Fruit fly (Drosophila melanogaster) whole organism, embryonic: ENCODE data around the gene BRWD3.
A peak's percentile ranks its signal among the peaks of the same experiment; 100 is the strongest.

ENCODE experiments used
- ATbp ChIP-seq: fragments of 200-800 bp; sonication (Bioruptor generic); optimal IDR thresholded peaks from 2 replicates; lab custom pipeline; 2017; ENCODE audit warnings: missing biosample characterization, mild to moderate bottlenecking, missing genetic modification characterization, missing genetic modification reagents
- Abd-B ChIP-seq: fragments of 200-800 bp; sonication (Bioruptor generic); optimal IDR thresholded peaks from 2 replicates; lab custom pipeline; 2018; ENCODE audit warnings: missing biosample characterization, mild to moderate bottlenecking, missing genetic modification characterization, moderate library complexity
- Awh ChIP-seq: fragments of 200-800 bp; sonication (Bioruptor generic); IDR thresholded peaks from 2 replicates; pipeline ENCODE4, ENCODE4 v1.3.6; 2022; ENCODE audit warnings: missing biosample characterization, missing genetic modification characterization
- Bdp1 ChIP-seq: fragments of 200-800 bp; sonication (Bioruptor generic); optimal IDR thresholded peaks from 3 replicates; lab custom pipeline; 2016; ENCODE audit warnings: missing biosample characterization, missing genetic modification characterization
- Bteb2 ChIP-seq: fragments of 200-800 bp; sonication (Bioruptor generic); optimal IDR thresholded peaks from 2 replicates; lab custom pipeline; 2016; ENCODE audit warnings: missing biosample characterization, missing genetic modification characterization
- CG10366 ChIP-seq: fragments of 200-800 bp; sonication (Bioruptor generic); IDR thresholded peaks from 2 replicates; pipeline ENCODE4 v1.3.6; 2022; ENCODE audit warnings: missing biosample characterization, missing genetic modification characterization
- CG10979 ChIP-seq: fragments of 200-800 bp; sonication (Bioruptor generic); optimal IDR thresholded peaks from 2 replicates; lab custom pipeline; 2018; ENCODE audit warnings: missing biosample characterization, mild to moderate bottlenecking, missing genetic modification characterization, moderate library complexity
- CG13424 ChIP-seq: fragments of 200-800 bp; sonication (Bioruptor generic); optimal IDR thresholded peaks from 2 replicates; lab custom pipeline; 2019; ENCODE audit warnings: missing biosample characterization, mild to moderate bottlenecking, missing genetic modification characterization, moderate library complexity
- CG15696 ChIP-seq: fragments of 200-800 bp; sonication (Bioruptor generic); optimal IDR thresholded peaks from 2 replicates; lab custom pipeline; 2019; ENCODE audit warnings: missing biosample characterization, mild to moderate bottlenecking, missing genetic modification characterization, moderate library complexity
- CG17359 ChIP-seq: fragments of 200-800 bp; sonication (Bioruptor generic); optimal IDR thresholded peaks from 3 replicates; lab custom pipeline; 2018; ENCODE audit warnings: missing biosample characterization, mild to moderate bottlenecking, missing genetic modification characterization, moderate library complexity
- CG17361 ChIP-seq: fragments of 200-800 bp; sonication (Bioruptor generic); IDR thresholded peaks from 3 replicates; pipeline ENCODE4 v1.3.6; 2022; ENCODE audit warnings: missing biosample characterization, missing genetic modification characterization
- CG2678 ChIP-seq: fragments of 200-800 bp; sonication (Bioruptor generic); optimal IDR thresholded peaks from 3 replicates; lab custom pipeline; 2019; ENCODE audit warnings: missing biosample characterization, mild to moderate bottlenecking, missing genetic modification characterization, moderate library complexity
- CG2875 ChIP-seq: fragments of 200-800 bp; sonication (Bioruptor generic); optimal IDR thresholded peaks from 2 replicates; lab custom pipeline; 2017; ENCODE audit warnings: missing biosample characterization, mild to moderate bottlenecking, missing genetic modification characterization, missing genetic modification reagents
- CG31224 ChIP-seq: fragments of 200-800 bp; sonication (Bioruptor generic); IDR thresholded peaks from 2 replicates; pipeline ENCODE4 v1.3.6; 2022; ENCODE audit warnings: missing biosample characterization, missing genetic modification characterization
- CG31365 ChIP-seq: fragments of 200-800 bp; sonication (Bioruptor generic); optimal IDR thresholded peaks from 2 replicates; lab custom pipeline; 2018; ENCODE audit warnings: missing biosample characterization, mild to moderate bottlenecking, missing genetic modification characterization
- CG4328 ChIP-seq: fragments of 200-800 bp; sonication (Bioruptor generic); optimal IDR thresholded peaks from 3 replicates; lab custom pipeline; 2017; ENCODE audit warnings: missing biosample characterization, missing genetic modification reagents, missing genetic modification characterization
- CG5953 ChIP-seq: fragments of 200-800 bp; sonication (Bioruptor generic); IDR thresholded peaks from 2 replicates; pipeline ENCODE4 v1.3.6; 2022; ENCODE audit warnings: missing biosample characterization, missing genetic modification characterization
- CG7271 ChIP-seq: fragments of 200-800 bp; sonication (Bioruptor generic); optimal IDR thresholded peaks from 2 replicates; lab custom pipeline; 2018; ENCODE audit warnings: missing biosample characterization, mild to moderate bottlenecking, missing genetic modification characterization, moderate library complexity
- CG8089 ChIP-seq: fragments of 200-800 bp; sonication (Bioruptor generic); optimal IDR thresholded peaks from 3 replicates; lab custom pipeline; 2016; ENCODE audit warnings: missing biosample characterization, missing genetic modification characterization
- CG9215 ChIP-seq: fragments of 200-800 bp; sonication (Bioruptor generic); IDR thresholded peaks from 2 replicates; pipeline ENCODE4 v1.3.6; 2022; ENCODE audit warnings: missing biosample characterization, missing genetic modification characterization
- CG9797 ChIP-seq: fragments of 200-800 bp; sonication (Bioruptor generic); optimal IDR thresholded peaks from 3 replicates; lab custom pipeline; 2018; ENCODE audit warnings: missing biosample characterization, mild to moderate bottlenecking, missing genetic modification characterization
- D19A ChIP-seq: fragments of 200-800 bp; optimal IDR thresholded peaks from 3 replicates; lab custom pipeline; 2019; ENCODE audit warnings: missing biosample characterization, mild to moderate bottlenecking, missing genetic modification characterization, moderate library complexity
- Deaf1 ChIP-seq: fragments of 200-800 bp; optimal IDR thresholded peaks from 3 replicates; lab custom pipeline; 2019; ENCODE audit warnings: missing biosample characterization, mild to moderate bottlenecking, missing genetic modification characterization, moderate library complexity
- Ets65A ChIP-seq: fragments of 200-800 bp; sonication (Bioruptor generic); peaks from one replicate; lab custom pipeline; 2016; ENCODE audit warnings: missing biosample characterization, missing genetic modification characterization
- Fer1 ChIP-seq: fragments of 200-800 bp; sonication (Bioruptor generic); optimal IDR thresholded peaks from 2 replicates; lab custom pipeline; 2017; ENCODE audit warnings: missing biosample characterization, mild to moderate bottlenecking, missing genetic modification characterization
- HLHmδ ChIP-seq: fragments of 200-800 bp; sonication (Bioruptor generic); optimal IDR thresholded peaks from 2 replicates; lab custom pipeline; 2018; ENCODE audit warnings: missing biosample characterization, mild to moderate bottlenecking, missing genetic modification characterization, moderate library complexity
- Lhr ChIP-seq: fragments of 200-800 bp; sonication (Bioruptor generic); optimal IDR thresholded peaks from 3 replicates; lab custom pipeline; 2017; ENCODE audit warnings: mild to moderate bottlenecking, missing biosample characterization, missing genetic modification reagents, missing genetic modification characterization
- Lim3 ChIP-seq: fragments of 200-800 bp; sonication (Bioruptor generic); IDR thresholded peaks from 2 replicates; pipeline ENCODE4 v1.3.6; 2022; ENCODE audit warnings: missing biosample characterization, missing genetic modification characterization
- NK7.1 ChIP-seq: fragments of 200-800 bp; sonication (Bioruptor generic); optimal IDR thresholded peaks from 3 replicates; lab custom pipeline; 2016; ENCODE audit warnings: missing biosample characterization, missing genetic modification characterization
- PHDP ChIP-seq: fragments of 200-800 bp; sonication (Bioruptor generic); optimal IDR thresholded peaks from 3 replicates; lab custom pipeline; 2018; ENCODE audit warnings: missing biosample characterization, mild to moderate bottlenecking, missing genetic modification characterization, moderate library complexity
- Sox100B ChIP-seq: fragments of 200-800 bp; sonication (Bioruptor generic); optimal IDR thresholded peaks from 3 replicates; lab custom pipeline; 2018; ENCODE audit warnings: missing biosample characterization, mild to moderate bottlenecking, missing genetic modification characterization
- Sry-β ChIP-seq: fragments of 200-800 bp; sonication (Bioruptor generic); optimal IDR thresholded peaks from 2 replicates; lab custom pipeline; 2018; ENCODE audit warnings: missing biosample characterization, mild to moderate bottlenecking, missing genetic modification characterization, moderate library complexity
- Xrp1 ChIP-seq: fragments of 200-800 bp; sonication (Bioruptor generic); IDR thresholded peaks from 2 replicates; pipeline ENCODE4 v1.3.6; 2022; ENCODE audit warnings: missing biosample characterization, missing genetic modification characterization
- ac ChIP-seq: fragments of 200-800 bp; sonication (Bioruptor generic); optimal IDR thresholded peaks from 3 replicates; lab custom pipeline; 2017; ENCODE audit warnings: missing biosample characterization, mild to moderate bottlenecking, missing genetic modification characterization
- ap ChIP-seq: fragments of 200-800 bp; sonication (Bioruptor generic); IDR thresholded peaks from 2 replicates; pipeline ENCODE4 v1.3.6; 2022; ENCODE audit warnings: missing biosample characterization, missing genetic modification characterization
- bbx ChIP-seq: fragments of 200-800 bp; sonication (Bioruptor generic); IDR thresholded peaks from 2 replicates; pipeline ENCODE4 v1.3.6; 2022; ENCODE audit warnings: missing biosample characterization, missing genetic modification characterization; ENCODE audit not compliant: partially characterized antibody
- esg ChIP-seq: fragments of 200-800 bp; sonication (Bioruptor generic); conservative IDR thresholded peaks from 2 replicates; pipeline ENCODE4 v1.3.6; 2022; ENCODE audit warnings: missing biosample characterization, missing genetic modification characterization
- fd64A ChIP-seq: fragments of 200-800 bp; sonication (Bioruptor generic); optimal IDR thresholded peaks from 3 replicates; lab custom pipeline; 2018; ENCODE audit warnings: missing biosample characterization, mild to moderate bottlenecking, missing genetic modification characterization
- fd96Cb ChIP-seq: fragments of 200-800 bp; sonication (Bioruptor generic); optimal IDR thresholded peaks from 2 replicates; lab custom pipeline; 2018; ENCODE audit warnings: missing biosample characterization, mild to moderate bottlenecking, missing genetic modification characterization, moderate library complexity
- hkb ChIP-seq, 2 experiments: fragments of 200-800 bp in 1 of 2; fragments of >200 bp in 1 of 2; sonication (Bioruptor generic) in 1 of 2; IDR thresholded peaks in 1 of 2; optimal IDR thresholded peaks in 1 of 2; 2 replicates each; pipeline versions ENCODE4 v1.3.6 to Lab custom; 2017 to 2022; ENCODE audit warnings: missing biosample characterization in 1 of 2, missing genetic modification characterization in 1 of 2
- mld ChIP-seq: fragments of 200-800 bp; sonication (Bioruptor generic); IDR thresholded peaks from 3 replicates; pipeline ENCODE4 v1.3.6; 2022; ENCODE audit warnings: missing biosample characterization, missing genetic modification characterization; ENCODE audit not compliant: partially characterized antibody
- nerfin-1 ChIP-seq: fragments of 200-800 bp; sonication (Bioruptor generic); optimal IDR thresholded peaks from 3 replicates; lab custom pipeline; 2019; ENCODE audit warnings: missing biosample characterization, mild to moderate bottlenecking, missing genetic modification characterization, moderate library complexity
- nerfin-2 ChIP-seq: fragments of 200-800 bp; sonication (Bioruptor generic); IDR thresholded peaks from 2 replicates; pipeline ENCODE4 v1.3.6; 2022; ENCODE audit warnings: missing biosample characterization, missing genetic modification characterization; ENCODE audit not compliant: partially characterized antibody
- pho ChIP-seq: fragments of 200-800 bp; sonication (Bioruptor generic); optimal IDR thresholded peaks from 2 replicates; lab custom pipeline; 2016; ENCODE audit warnings: missing biosample characterization, missing genetic modification characterization
- salm ChIP-seq: fragments of 200-800 bp; sonication (Bioruptor generic); optimal IDR thresholded peaks from 2 replicates; lab custom pipeline; 2018; ENCODE audit warnings: missing biosample characterization, mild to moderate bottlenecking, missing genetic modification characterization
- sqz ChIP-seq: fragments of 200-800 bp; sonication (Bioruptor generic); optimal IDR thresholded peaks from 3 replicates; lab custom pipeline; 2018; ENCODE audit warnings: missing biosample characterization, mild to moderate bottlenecking, missing genetic modification characterization
- unc-4 ChIP-seq: fragments of 200-800 bp; sonication (Bioruptor generic); IDR thresholded peaks from 2 replicates; pipeline ENCODE4 v1.3.6; 2022; ENCODE audit warnings: missing biosample characterization, missing genetic modification characterization; ENCODE audit not compliant: partially characterized antibody
- unpg ChIP-seq: fragments of 200-800 bp; sonication (Bioruptor generic); optimal IDR thresholded peaks from 3 replicates; lab custom pipeline; 2018; ENCODE audit warnings: missing biosample characterization, mild to moderate bottlenecking, missing genetic modification characterization, moderate library complexity
- wek ChIP-seq: fragments of 200-800 bp; sonication (Bioruptor generic); optimal IDR thresholded peaks from 3 replicates; lab custom pipeline; 2018; ENCODE audit warnings: missing biosample characterization, mild to moderate bottlenecking, missing genetic modification characterization, moderate library complexity

Gene BRWD3

DNA sequence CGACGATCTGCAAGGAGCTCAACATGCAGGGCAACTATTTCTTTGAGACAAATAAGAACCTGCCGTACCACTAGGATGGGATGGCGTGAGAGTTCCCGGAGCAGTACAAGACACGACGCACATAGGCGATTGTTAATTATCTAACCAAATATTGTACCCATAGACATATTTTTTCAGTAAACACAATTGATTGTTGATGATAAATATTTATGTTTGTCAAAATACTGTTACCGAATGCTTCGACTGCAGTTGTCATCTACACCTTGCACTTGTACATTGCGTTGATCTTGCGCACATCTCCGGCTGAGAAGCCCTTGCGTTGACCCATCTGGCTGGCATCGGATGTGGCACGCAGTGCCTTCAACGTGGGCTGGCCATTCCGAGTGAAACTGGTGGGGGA, 25.6 kb upstream of the BRWD3 start:
- no peak for TF ChIP-seq CG9215
- peak; percentile 15 for TF ChIP-seq CG9797 (GFP tag; lab: Kevin White, UChicago)
- TF ChIP-seq CG17361 (GFP tag; lab: Robert Waterston, UW) = 0 out of 3 replicates have a peak, but pooled peaks have one; percentile 13
- TF ChIP-seq Bdp1 (GFP tag; lab: Kevin White, UChicago) = no peak
- TF ChIP-seq CG31365 (tag; lab: Kevin White, UChicago) = peak; percentile 48
- peak; percentile 34 for TF ChIP-seq CG7271 (tag; lab: Kevin White, UChicago)
- TF ChIP-seq fd96Cb (tag; lab: Kevin White, UChicago) = peak; percentile 25
- no peak for TF ChIP-seq Fer1 (GFP tag; lab: Kevin White, UChicago)
- no peak for TF ChIP-seq CG5953 (GFP tag; lab: Robert Waterston, UW)
- TF ChIP-seq PHDP = peak; percentile 50
- TF ChIP-seq Lhr (GFP tag; lab: Kevin White, UChicago) = peak; percentile 19
- TF ChIP-seq mld = no peak
- peak; percentile 60 for TF ChIP-seq CG2678 (tag; lab: Kevin White, UChicago)
- TF ChIP-seq CG4328 (GFP tag; lab: Kevin White, UChicago) = peak; percentile 27
- peak; percentile 26 for TF ChIP-seq sqz (GFP tag; lab: Kevin White, UChicago)
- TF ChIP-seq bbx (GFP tag; lab: Robert Waterston, UW) = no peak
- TF ChIP-seq unpg (GFP tag; lab: Kevin White, UChicago) = peak; percentile 50
- peak; percentile 62 for TF ChIP-seq CG2875
- no peak for TF ChIP-seq Abd-B (GFP tag; lab: Kevin White, UChicago)
- TF ChIP-seq CG10979 (tag; lab: Kevin White, UChicago) = peak; percentile 55
- TF ChIP-seq ac (GFP tag; lab: Kevin White, UChicago) = peak; percentile 18
- no peak for TF ChIP-seq ap (GFP tag; lab: Robert Waterston, UW)
- TF ChIP-seq nerfin-1 (tag; lab: Kevin White, UChicago) = peak; percentile 57
- TF ChIP-seq CG17359 = peak; percentile 60
- TF ChIP-seq esg (GFP tag; lab: Robert Waterston, UW) = no peak
- peak; percentile 54 for TF ChIP-seq Sox100B (GFP tag; lab: Kevin White, UChicago)
- TF ChIP-seq pho (GFP tag; lab: Kevin White, UChicago) = no peak
- no peak for TF ChIP-seq CG31224 (GFP tag; lab: Robert Waterston, UW)
- TF ChIP-seq Xrp1 (GFP tag; lab: Robert Waterston, UW) = peak; percentile 38; the same call in 1 of the 2 replicates
- no peak for TF ChIP-seq Bteb2 (GFP tag; lab: Kevin White, UChicago)
- peak; percentile 58 for TF ChIP-seq CG15696 (tag; lab: Kevin White, UChicago)
- no peak for TF ChIP-seq hkb (optimal IDR thresholded peaks at IDR 0.05; lab: Kevin White, UChicago)
- TF ChIP-seq hkb (GFP tag; IDR thresholded peaks at IDR 0.05; lab: Robert Waterston, UW) = no peak
- no peak for TF ChIP-seq NK7.1 (GFP tag; lab: Kevin White, UChicago)
- peak; percentile 35 for TF ChIP-seq Sry-β
- peak; percentile 61 for TF ChIP-seq Ets65A (GFP tag; lab: Kevin White, UChicago)
- peak; percentile 52 for TF ChIP-seq HLHmδ
- no peak for TF ChIP-seq CG10366 (GFP tag; lab: Robert Waterston, UW)
- 0 out of 2 replicates have a peak, but pooled peaks have one; percentile 28 for TF ChIP-seq Awh (GFP tag; lab: Robert Waterston, UW)
- no peak for TF ChIP-seq Deaf1
- TF ChIP-seq Lim3 (GFP tag; lab: Robert Waterston, UW) = no peak
- peak; percentile 33 for TF ChIP-seq salm (tag; lab: Kevin White, UChicago)
- no peak for TF ChIP-seq nerfin-2 (GFP tag; lab: Robert Waterston, UW)
- TF ChIP-seq fd64A = peak; percentile 87
- TF ChIP-seq wek (GFP tag; lab: Kevin White, UChicago) = peak; percentile 61
- TF ChIP-seq D19A (tag; lab: Kevin White, UChicago) = peak; percentile 8
- peak; percentile 15 for TF ChIP-seq CG8089 (GFP tag; lab: Kevin White, UChicago)
- peak; percentile 76 for TF ChIP-seq ATbp (GFP tag; lab: Kevin White, UChicago)
- no peak for TF ChIP-seq unc-4
- TF ChIP-seq CG13424 (tag; lab: Kevin White, UChicago) = peak; percentile 28
